Worm (Caenorhabditis elegans) whole organism, late embryonic: Measurements from ENCODE around the gene emb-27.

ENCODE experiments used
- K09A11.1 ChIP-seq: sonication (generic microtip); optimal IDR thresholded peaks from 2 replicates; lab custom pipeline; 2017; ENCODE audit warnings: antibody characterized with exemption, mild to moderate bottlenecking, missing genetic modification characterization, missing compliant biosample characterization; ENCODE audit not compliant: insufficient read depth
- hlh-8 ChIP-seq: sonication (generic microtip); optimal IDR thresholded peaks from 2 replicates; lab custom pipeline; 2016; ENCODE audit warnings: missing genotype, missing genetic modification characterization, missing compliant biosample characterization
- npax-4 ChIP-seq: sonication (generic microtip); optimal IDR thresholded peaks from 2 replicates; lab custom pipeline; 2016; ENCODE audit warnings: missing genetic modification characterization, missing compliant biosample characterization
- tbx-2 ChIP-seq: sonication (generic microtip); optimal IDR thresholded peaks from 2 replicates; lab custom pipeline; 2016; ENCODE audit warnings: missing genetic modification characterization, missing compliant biosample characterization

DNA sequence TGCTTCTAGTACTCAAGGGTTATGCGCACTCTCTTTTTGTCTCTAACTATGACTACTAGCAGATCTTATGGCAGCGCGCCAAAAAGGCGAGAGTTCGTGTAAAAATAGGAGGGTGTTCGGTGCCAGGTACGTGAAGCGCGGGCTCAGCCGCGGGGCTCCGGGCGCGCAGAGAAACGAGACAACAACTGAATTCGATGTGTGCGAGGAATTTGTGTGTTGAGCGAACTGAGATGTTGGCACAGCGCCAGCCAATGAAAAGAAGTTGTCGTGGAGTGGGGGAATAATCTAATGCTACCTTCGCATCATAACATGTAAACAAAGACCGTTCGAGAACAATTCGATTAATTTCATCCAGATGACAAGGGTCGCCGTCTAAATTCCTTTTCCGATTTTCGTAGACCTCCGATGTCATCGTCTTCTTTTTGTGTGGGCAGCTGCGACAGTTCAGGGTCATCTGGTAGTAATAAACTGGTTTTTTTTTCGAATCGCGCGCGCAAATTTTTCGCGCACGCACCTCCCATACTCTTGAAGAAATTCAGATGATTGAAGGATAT is 30.5 kb downstream of the emb-27 start:
- TF ChIP-seq K09A11.1 (tag; lab: Kevin White, UChicago), result no peak
- TF ChIP-seq hlh-8 (tag; lab: Kevin White, UChicago), result no peak
- TF ChIP-seq npax-4 (tag; lab: Kevin White, UChicago), result no peak
- TF ChIP-seq tbx-2 (tag; lab: Kevin White, UChicago), result no peak
